Worm (Caenorhabditis elegans) whole organism, young adult: ENCODE results near the gene sec-15.

Experiments used
- F10E7.11 ChIP-seq: sonication (generic microtip); optimal IDR thresholded peaks from 2 replicates; lab custom pipeline; 2017; ENCODE audit warnings: mild to moderate bottlenecking, missing genetic modification characterization, moderate library complexity, missing compliant biosample characterization
- F49E8.2 ChIP-seq: sonication (generic microtip); optimal IDR thresholded peaks from 3 replicates; lab custom pipeline; 2017; ENCODE audit warnings: missing genetic modification characterization, mild to moderate bottlenecking, missing compliant biosample characterization, antibody characterized with exemption, moderate library complexity; ENCODE audit not compliant: insufficient read depth
- Y79H2A.3 ChIP-seq: fragments of 200-800 bp; sonication (Bioruptor generic); conservative IDR thresholded peaks from 2 replicates; pipeline ENCODE4 v1.3.6; 2022; ENCODE audit warnings: missing genetic modification reagents, missing genetic modification characterization, missing compliant biosample characterization
- fkh-3 ChIP-seq: sonication (generic microtip); optimal IDR thresholded peaks from 2 replicates; lab custom pipeline; 2016; ENCODE audit warnings: mild to moderate bottlenecking, missing genetic modification characterization, missing compliant biosample characterization
- him-1 ChIP-seq: sonication (generic microtip); optimal IDR thresholded peaks from 2 replicates; lab custom pipeline; 2016; ENCODE audit warnings: missing genotype, missing genetic modification reagents, missing genetic modification characterization, missing compliant biosample characterization
- snpc-4 ChIP-seq, 5 experiments: fragments of 150-350 bp in 1 of 5; sonication (generic microtip) in 4 of 5; optimal IDR thresholded peaks; 2 replicates each; lab custom pipeline; 2014 to 2018; ENCODE audit warnings: missing genetic modification characterization in 5 of 5, missing biosample characterization in 3 of 5, antibody characterized with exemption in 2 of 5, mild to moderate bottlenecking in 2 of 5, missing compliant biosample characterization in 2 of 5, missing genotype in 2 of 5, moderate library complexity in 2 of 5, missing genetic modification reagents in 1 of 5
- tlf-1 ChIP-seq: fragments of 200-800 bp; sonication (Bioruptor generic); optimal IDR thresholded peaks from 2 replicates; lab custom pipeline; 2018; ENCODE audit warnings: mild to moderate bottlenecking, missing genetic modification characterization, missing compliant biosample characterization

ce11 chrX:8797653-8798052 lies 37.9 kb downstream of the sec-15 start:
- TF ChIP-seq Y79H2A.3 (GFP tag; lab: Robert Waterston, UW): no peak
- TF ChIP-seq F49E8.2: no peak
- no peak for TF ChIP-seq snpc-4 (GFP tag; optimal IDR thresholded peaks at IDR 0.05; lab: Kevin White, UChicago)
- TF ChIP-seq snpc-4 (tag; optimal IDR thresholded peaks at IDR 0.05; lab: Kevin White, UChicago): no peak
- TF ChIP-seq him-1 (tag; lab: Kevin White, UChicago): no peak
- no peak for TF ChIP-seq tlf-1
- no peak for TF ChIP-seq F10E7.11 (tag; lab: Kevin White, UChicago)
- TF ChIP-seq fkh-3 (tag; lab: Kevin White, UChicago): no peak
